Fruit fly (Drosophila melanogaster) whole organism, prepupa: ENCODE data around the gene CG4017.

Source experiments
- Blimp-1 ChIP-seq: fragments of 200-800 bp; sonication (Bioruptor generic); optimal IDR thresholded peaks from 3 replicates; lab custom pipeline; 2017; ENCODE audit warnings: missing biosample characterization, missing genetic modification characterization, mild to moderate bottlenecking, moderate library complexity, missing genetic modification reagents
- CG10669 ChIP-seq: fragments of 200-800 bp; sonication (Bioruptor generic); optimal IDR thresholded peaks from 3 replicates; lab custom pipeline; 2018; ENCODE audit warnings: missing biosample characterization, mild to moderate bottlenecking, missing genetic modification characterization, moderate library complexity
- CG11902 ChIP-seq: fragments of 200-800 bp; sonication (Bioruptor generic); optimal IDR thresholded peaks from 3 replicates; lab custom pipeline; 2016; ENCODE audit warnings: missing biosample characterization, missing genetic modification characterization
- CG1621 ChIP-seq: fragments of 200-800 bp; sonication (Bioruptor generic); optimal IDR thresholded peaks from 3 replicates; lab custom pipeline; 2018; ENCODE audit warnings: missing biosample characterization, mild to moderate bottlenecking, missing genetic modification characterization
- CG16779 ChIP-seq: fragments of 200-800 bp; sonication (Bioruptor generic); optimal IDR thresholded peaks from 3 replicates; lab custom pipeline; 2017; ENCODE audit warnings: missing biosample characterization, mild to moderate bottlenecking, missing genetic modification characterization
- CG31627 ChIP-seq: fragments of 200-800 bp; sonication (Bioruptor generic); optimal IDR thresholded peaks from 3 replicates; lab custom pipeline; 2016; ENCODE audit warnings: missing biosample characterization, missing genetic modification characterization
- CG32006 ChIP-seq: fragments of 200-800 bp; sonication (Bioruptor generic); optimal IDR thresholded peaks from 3 replicates; lab custom pipeline; 2017; ENCODE audit warnings: missing biosample characterization, mild to moderate bottlenecking, missing genetic modification characterization
- CG34406 ChIP-seq: fragments of 200-800 bp; sonication (Bioruptor generic); optimal IDR thresholded peaks from 3 replicates; lab custom pipeline; 2016; ENCODE audit warnings: missing biosample characterization, missing genetic modification characterization
- CG4318 ChIP-seq: fragments of 200-800 bp; sonication (Bioruptor generic); optimal IDR thresholded peaks from 3 replicates; lab custom pipeline; 2017; ENCODE audit warnings: missing biosample characterization, mild to moderate bottlenecking, missing genetic modification characterization
- CG6163 ChIP-seq: fragments of 200-800 bp; sonication (Bioruptor generic); IDR thresholded peaks from 3 replicates; pipeline ENCODE4 v1.3.6; 2022; ENCODE audit warnings: missing biosample characterization, missing genetic modification characterization
- CG6808 ChIP-seq: fragments of 200-800 bp; sonication (Bioruptor generic); optimal IDR thresholded peaks from 3 replicates; lab custom pipeline; 2017; ENCODE audit warnings: missing biosample characterization, missing genetic modification characterization, mild to moderate bottlenecking, moderate library complexity, missing genetic modification reagents
- CG6854 ChIP-seq: fragments of 200-800 bp; sonication (Bioruptor generic); optimal IDR thresholded peaks from 2 replicates; lab custom pipeline; 2017; ENCODE audit warnings: missing biosample characterization, mild to moderate bottlenecking, missing genetic modification characterization
- CG7368 ChIP-seq: fragments of 200-800 bp; sonication (Bioruptor generic); optimal IDR thresholded peaks from 3 replicates; lab custom pipeline; 2016; ENCODE audit warnings: missing biosample characterization, missing genetic modification characterization
- CG8119 ChIP-seq: fragments of 200-800 bp; sonication (Bioruptor generic); IDR thresholded peaks from 3 replicates; pipeline ENCODE4 v1.3.6; 2022; ENCODE audit warnings: missing biosample characterization, missing genetic modification characterization
- CG8319 ChIP-seq: fragments of 200-800 bp; sonication (Bioruptor generic); optimal IDR thresholded peaks from 3 replicates; lab custom pipeline; 2016; ENCODE audit warnings: missing biosample characterization, missing genetic modification characterization
- CG9139 ChIP-seq: fragments of 200-800 bp; sonication (Bioruptor generic); optimal IDR thresholded peaks from 3 replicates; lab custom pipeline; 2017; ENCODE audit warnings: missing biosample characterization, mild to moderate bottlenecking, missing genetic modification characterization
- Eip75B ChIP-seq: fragments of 200-800 bp; sonication (Bioruptor generic); optimal IDR thresholded peaks from 3 replicates; lab custom pipeline; 2016; ENCODE audit warnings: missing biosample characterization, missing genetic modification characterization
- Eip78C ChIP-seq: fragments of 200-800 bp; sonication (Bioruptor generic); peaks from one replicate; lab custom pipeline; 2016; ENCODE audit warnings: missing biosample characterization, missing genetic modification characterization
- Eip93F ChIP-seq: fragments of 200-800 bp; sonication (Bioruptor generic); optimal IDR thresholded peaks from 2 replicates; lab custom pipeline; 2016; ENCODE audit warnings: missing biosample characterization, mild to moderate bottlenecking, missing genetic modification characterization
- Ets21C ChIP-seq: fragments of 200-800 bp; sonication (Bioruptor generic); optimal IDR thresholded peaks from 3 replicates; lab custom pipeline; 2016; ENCODE audit warnings: missing biosample characterization, missing genetic modification characterization
- Ets96B ChIP-seq: fragments of 200-800 bp; optimal IDR thresholded peaks from 2 replicates; lab custom pipeline; 2019; ENCODE audit warnings: missing biosample characterization, mild to moderate bottlenecking, missing genetic modification characterization, moderate library complexity
- Gug ChIP-seq: fragments of 200-800 bp; sonication (Bioruptor generic); IDR thresholded peaks from 2 replicates; pipeline ENCODE4 v1.3.6; 2022; ENCODE audit warnings: missing biosample characterization, missing genetic modification characterization
- Hr38 ChIP-seq: sonication (Bioruptor generic); optimal IDR thresholded peaks from 2 replicates; lab custom pipeline; 2016; ENCODE audit warnings: missing biosample characterization, missing genetic modification characterization
- Hr39 ChIP-seq: fragments of 200-800 bp; sonication (Bioruptor generic); optimal IDR thresholded peaks from 2 replicates; lab custom pipeline; 2016; ENCODE audit warnings: missing biosample characterization, missing genetic modification characterization
- Hr4 ChIP-seq: fragments of 200-800 bp; sonication (Bioruptor generic); optimal IDR thresholded peaks from 3 replicates; lab custom pipeline; 2016; ENCODE audit warnings: missing biosample characterization, missing genetic modification characterization
- Lpt ChIP-seq: fragments of 200-800 bp; sonication (Bioruptor generic); optimal IDR thresholded peaks from 3 replicates; lab custom pipeline; 2016; ENCODE audit warnings: missing biosample characterization, missing genetic modification characterization
- Met ChIP-seq: fragments of 200-800 bp; sonication (Bioruptor generic); optimal IDR thresholded peaks from 3 replicates; lab custom pipeline; 2016; ENCODE audit warnings: missing biosample characterization, missing genetic modification characterization
- OdsH ChIP-seq: fragments of 200-800 bp; sonication (Bioruptor generic); optimal IDR thresholded peaks from 3 replicates; lab custom pipeline; 2016; ENCODE audit warnings: missing biosample characterization, missing genetic modification characterization
- Smox ChIP-seq: fragments of 200-800 bp; sonication (Bioruptor generic); optimal IDR thresholded peaks from 3 replicates; lab custom pipeline; 2016; ENCODE audit warnings: missing biosample characterization, missing genetic modification characterization
- Sox102F ChIP-seq: fragments of 200-800 bp; sonication (Bioruptor generic); optimal IDR thresholded peaks from 2 replicates; lab custom pipeline; 2016; ENCODE audit warnings: missing biosample characterization, mild to moderate bottlenecking, missing genetic modification characterization
- achi ChIP-seq: fragments of 200-800 bp; sonication (Bioruptor generic); optimal IDR thresholded peaks from 3 replicates; lab custom pipeline; 2016; ENCODE audit warnings: missing biosample characterization, missing genetic modification characterization
- acj6 ChIP-seq: fragments of 200-800 bp; sonication (Bioruptor generic); optimal IDR thresholded peaks from 3 replicates; lab custom pipeline; 2016; ENCODE audit warnings: missing biosample characterization, missing genetic modification characterization
- cyc ChIP-seq: fragments of 200-800 bp; sonication (Bioruptor generic); optimal IDR thresholded peaks from 3 replicates; lab custom pipeline; 2016; ENCODE audit warnings: missing biosample characterization, missing genetic modification characterization
- dac ChIP-seq: fragments of 200-800 bp; sonication (Bioruptor generic); optimal IDR thresholded peaks from 2 replicates; lab custom pipeline; 2017; ENCODE audit warnings: missing biosample characterization, mild to moderate bottlenecking, missing genetic modification characterization
- dsx ChIP-seq: fragments of 200-800 bp; optimal IDR thresholded peaks from 3 replicates; lab custom pipeline; 2019; ENCODE audit warnings: missing biosample characterization, mild to moderate bottlenecking, missing genetic modification characterization, moderate library complexity; ENCODE audit not compliant: poor library complexity, severe bottlenecking
- eg ChIP-seq: fragments of 200-800 bp; sonication (Bioruptor generic); IDR thresholded peaks from 3 replicates; pipeline ENCODE4 v1.3.6; 2022; ENCODE audit warnings: missing biosample characterization, missing genetic modification characterization
- esn ChIP-seq: fragments of 200-800 bp; sonication (Bioruptor generic); optimal IDR thresholded peaks from 2 replicates; lab custom pipeline; 2016; ENCODE audit warnings: missing biosample characterization, mild to moderate bottlenecking, missing genetic modification characterization, moderate library complexity
- fd59A ChIP-seq: fragments of 200-800 bp; sonication (Bioruptor generic); optimal IDR thresholded peaks from 2 replicates; lab custom pipeline; 2017; ENCODE audit warnings: missing biosample characterization, mild to moderate bottlenecking, missing genetic modification characterization, missing genetic modification reagents
- fd85E ChIP-seq: fragments of 200-800 bp; sonication (Bioruptor generic); optimal IDR thresholded peaks from 3 replicates; lab custom pipeline; 2016; ENCODE audit warnings: missing biosample characterization, missing genetic modification characterization
- net ChIP-seq: fragments of 200-800 bp; sonication (Bioruptor generic); optimal IDR thresholded peaks from 3 replicates; lab custom pipeline; 2016; ENCODE audit warnings: missing biosample characterization, missing genetic modification characterization
- pdm3 ChIP-seq: fragments of 200-800 bp; sonication (Bioruptor generic); optimal IDR thresholded peaks from 3 replicates; lab custom pipeline; 2016; ENCODE audit warnings: missing biosample characterization, missing genetic modification characterization
- salr ChIP-seq, 2 experiments: fragments of 200-800 bp; sonication (Bioruptor generic); optimal IDR thresholded peaks; 3 replicates each; lab custom pipeline; 2016 to 2018; ENCODE audit warnings: missing biosample characterization in 2 of 2, missing genetic modification characterization in 2 of 2, mild to moderate bottlenecking in 1 of 2
- spab ChIP-seq: fragments of 200-800 bp; sonication (Bioruptor generic); optimal IDR thresholded peaks from 2 replicates; lab custom pipeline; 2017; ENCODE audit warnings: missing biosample characterization, mild to moderate bottlenecking, missing genetic modification characterization, missing genetic modification reagents
- topi ChIP-seq: fragments of 200-800 bp; sonication (Bioruptor generic); optimal IDR thresholded peaks from 3 replicates; lab custom pipeline; 2016; ENCODE audit warnings: missing biosample characterization, missing genetic modification characterization
- vri ChIP-seq: fragments of 200-800 bp; sonication (Bioruptor generic); optimal IDR thresholded peaks from 3 replicates; lab custom pipeline; 2016; ENCODE audit warnings: missing biosample characterization, mild to moderate bottlenecking, missing genetic modification characterization

The CG4017 gene

DNA sequence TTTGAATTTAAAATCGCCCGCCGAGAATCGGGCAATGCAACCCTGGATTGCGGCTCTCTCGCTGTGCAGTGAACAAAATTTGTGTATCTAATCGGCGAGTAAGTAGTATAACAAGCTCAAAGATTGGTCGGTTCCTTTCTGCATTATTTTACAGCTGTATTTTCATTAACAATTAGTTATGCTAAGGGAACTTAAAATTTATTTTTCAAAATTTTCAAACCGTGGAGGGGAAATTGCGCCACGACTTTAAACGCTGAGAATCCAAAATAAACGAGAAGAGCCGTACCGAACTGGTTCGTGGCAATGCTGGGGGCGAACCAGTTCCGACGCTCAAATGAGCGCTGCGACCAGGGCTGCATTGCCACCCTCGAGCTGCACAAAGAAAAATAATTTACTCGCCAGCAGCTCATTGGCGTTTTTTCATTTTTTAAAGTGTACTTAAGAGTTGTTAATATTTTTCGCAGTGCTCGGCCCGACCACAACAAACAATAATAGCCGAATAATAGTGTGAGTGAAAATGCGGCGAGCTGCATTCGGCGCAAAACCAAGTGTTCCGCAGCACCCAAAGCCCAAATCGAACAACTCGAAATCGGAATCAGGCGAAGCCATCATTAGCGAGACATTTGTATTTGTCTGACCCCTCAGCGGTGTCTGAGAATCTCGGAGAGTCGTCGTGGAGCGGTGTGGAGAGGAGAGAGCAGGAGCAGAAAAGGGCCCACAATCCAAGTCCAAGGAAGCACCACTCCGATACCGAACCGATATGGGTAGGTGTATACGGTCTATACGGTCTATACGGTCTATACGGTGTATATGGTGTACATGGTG, 8.7 kb upstream of the CG4017 start, which contains the start of gene zf30C (continued):
- TF ChIP-seq CG7368 (GFP tag; lab: Kevin White, UChicago), result peak; percentile 86
- peak; percentile 54 for TF ChIP-seq CG6808
- peak; percentile 92 for TF ChIP-seq eg (GFP tag; lab: Robert Waterston, UW)
- peak; percentile 94 for TF ChIP-seq cyc (GFP tag; lab: Kevin White, UChicago)
- TF ChIP-seq Hr38 (GFP tag; lab: Kevin White, UChicago), result peak; percentile 91
- peak; percentile 74 for TF ChIP-seq CG34406 (GFP tag; lab: Kevin White, UChicago)
- peak; percentile 93 for TF ChIP-seq esn
- TF ChIP-seq CG32006 (GFP tag; lab: Kevin White, UChicago), result peak; percentile 85
- peak; percentile 86 for TF ChIP-seq net (GFP tag; lab: Kevin White, UChicago)
- TF ChIP-seq Met (GFP tag; lab: Kevin White, UChicago), result peak; percentile 89
- peak; percentile 23 for TF ChIP-seq Eip93F (GFP tag; lab: Kevin White, UChicago)
- TF ChIP-seq acj6 (GFP tag; lab: Kevin White, UChicago), result peak; percentile 90
- peak; percentile 94 for TF ChIP-seq CG31627
- peak; percentile 93 for TF ChIP-seq pdm3 (GFP tag; lab: Kevin White, UChicago)
- peak; percentile 58 for TF ChIP-seq CG1621 (tag; lab: Kevin White, UChicago)
- TF ChIP-seq CG10669, result peak; percentile 73
- peak; percentile 86 for TF ChIP-seq CG11902 (GFP tag; lab: Kevin White, UChicago)
- peak; percentile 64 for TF ChIP-seq Ets96B (tag; lab: Kevin White, UChicago)
- peak; percentile 88 for TF ChIP-seq topi
- TF ChIP-seq CG9139, result no peak
- peak; percentile 93 for TF ChIP-seq CG6163 (GFP tag; lab: Robert Waterston, UW)
- TF ChIP-seq CG16779 (tag; lab: Kevin White, UChicago), result peak; percentile 57
- no peak for TF ChIP-seq CG6854 (GFP tag; lab: Kevin White, UChicago)
- TF ChIP-seq CG8319, result peak; percentile 86
- peak; percentile 91 for TF ChIP-seq Eip75B (GFP tag; lab: Kevin White, UChicago)
- TF ChIP-seq salr (GFP tag; optimal IDR thresholded peaks at IDR 0.05; lab: Kevin White, UChicago), result peak; percentile 45 to 83

DNA sequence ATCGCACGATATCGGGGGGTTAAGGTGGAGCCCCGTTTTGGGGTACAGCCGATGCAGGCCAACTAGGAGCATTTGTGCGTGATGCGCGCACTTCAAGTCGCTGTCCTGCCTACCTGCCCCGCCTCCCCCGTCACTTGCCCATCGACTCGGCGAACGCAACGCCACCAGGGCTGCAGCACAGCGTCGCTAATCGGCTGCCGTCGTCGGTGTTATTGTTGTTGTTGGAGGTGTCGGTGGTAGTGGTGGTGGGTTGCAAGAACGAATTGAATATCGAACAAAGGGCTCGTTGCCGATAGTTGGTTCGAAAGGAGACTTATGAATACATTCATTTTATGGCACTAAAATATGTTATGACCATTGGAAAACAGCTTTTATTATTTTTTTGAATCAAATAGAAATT, 8.0 kb upstream of the CG4017 start:
- TF ChIP-seq eg (GFP tag; lab: Robert Waterston, UW), result peak; percentile 62; the same call in 2 of the 3 replicates
- TF ChIP-seq Sox102F (GFP tag; lab: Kevin White, UChicago), result no peak
- peak; percentile 34 for TF ChIP-seq Ets21C
- peak; percentile 2 for TF ChIP-seq Ets96B (tag; lab: Kevin White, UChicago)
- TF ChIP-seq dac (GFP tag; lab: Kevin White, UChicago), result no peak
- no peak for TF ChIP-seq pdm3 (GFP tag; lab: Kevin White, UChicago)
- TF ChIP-seq CG16779 (tag; lab: Kevin White, UChicago), result no peak
- no peak for TF ChIP-seq vri (GFP tag; lab: Kevin White, UChicago)
- no peak for TF ChIP-seq Hr4 (GFP tag; lab: Kevin White, UChicago)
- TF ChIP-seq Smox (GFP tag; lab: Kevin White, UChicago), result no peak
- no peak for TF ChIP-seq Eip93F (GFP tag; lab: Kevin White, UChicago)
- no peak for TF ChIP-seq CG8119 (GFP tag; lab: Robert Waterston, UW)
- peak; percentile 34 for TF ChIP-seq achi (GFP tag; lab: Kevin White, UChicago)
- TF ChIP-seq CG32006 (GFP tag; lab: Kevin White, UChicago), result peak; percentile 49
- no peak for TF ChIP-seq CG7368 (GFP tag; lab: Kevin White, UChicago)
- TF ChIP-seq Blimp-1 (GFP tag; lab: Kevin White, UChicago), result no peak
- no peak for TF ChIP-seq fd59A (GFP tag; lab: Kevin White, UChicago)
- TF ChIP-seq CG9139, result no peak
- no peak for TF ChIP-seq CG8319
- peak; percentile 59 for TF ChIP-seq CG6854 (GFP tag; lab: Kevin White, UChicago)
- TF ChIP-seq Eip78C (GFP tag; lab: Kevin White, UChicago), result no peak
- TF ChIP-seq acj6 (GFP tag; lab: Kevin White, UChicago), result peak; percentile 25
- TF ChIP-seq net (GFP tag; lab: Kevin White, UChicago), result peak; percentile 48
- TF ChIP-seq topi, result peak; percentile 40
- no peak for TF ChIP-seq OdsH (GFP tag; lab: Kevin White, UChicago)
- no peak for TF ChIP-seq CG4318
- peak; percentile 21 for TF ChIP-seq dsx (GFP tag; lab: Kevin White, UChicago)
- no peak for TF ChIP-seq CG11902 (GFP tag; lab: Kevin White, UChicago)
- peak; percentile 40 for TF ChIP-seq Gug (GFP tag; lab: Robert Waterston, UW)
- no peak for TF ChIP-seq fd85E (GFP tag; lab: Kevin White, UChicago)
- TF ChIP-seq Met (GFP tag; lab: Kevin White, UChicago), result no peak
- TF ChIP-seq spab (GFP tag; lab: Kevin White, UChicago), result no peak
- peak; percentile 48 for TF ChIP-seq Hr39 (GFP tag; lab: Kevin White, UChicago)
- no peak for TF ChIP-seq Lpt (GFP tag; lab: Kevin White, UChicago)
- no peak for TF ChIP-seq CG10669
- TF ChIP-seq Eip75B (GFP tag; lab: Kevin White, UChicago), result no peak
- TF ChIP-seq CG6163 (GFP tag; lab: Robert Waterston, UW), result peak; percentile 78
